Fruit fly (Drosophila melanogaster): Measurements from ENCODE around the gene Ubc4.

The Ubc4 gene

DNA sequence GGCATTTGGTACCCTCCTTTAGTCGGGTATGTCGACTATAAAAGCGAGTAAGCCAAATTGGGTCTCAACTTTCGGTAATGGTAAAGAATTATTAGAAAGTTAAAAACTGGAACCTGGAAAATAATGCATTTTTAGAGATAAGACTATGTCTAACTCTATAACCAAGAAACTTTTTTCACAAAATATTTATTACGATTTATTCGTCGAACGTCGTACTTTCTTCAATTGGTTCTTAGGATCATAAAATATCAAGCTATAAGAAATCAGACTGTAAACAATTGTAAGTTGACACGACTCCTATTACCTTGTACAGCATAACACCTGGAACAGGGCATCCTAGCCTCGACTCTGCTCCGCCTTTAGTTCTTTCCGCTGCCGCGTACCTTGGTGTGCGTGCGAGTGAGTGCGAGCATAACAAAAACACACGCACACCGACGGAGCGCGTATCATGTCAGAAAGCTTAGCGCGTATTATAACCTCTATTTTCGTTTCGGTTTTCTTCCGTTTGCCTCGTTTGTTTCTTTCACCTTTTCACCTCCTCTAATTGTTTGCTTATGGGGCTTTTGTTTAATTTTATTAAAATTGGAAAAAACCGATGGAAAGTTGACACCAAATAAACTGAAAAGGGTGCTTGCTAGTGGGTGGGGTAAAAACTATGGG is 5.1 kb upstream of the Ubc4 start:
- TF ChIP-seq CTCF (optimal IDR thresholded peaks at IDR 0.05) (no peak), CG8478 (optimal IDR thresholded peaks at IDR 0.05) (no peak)

DNA sequence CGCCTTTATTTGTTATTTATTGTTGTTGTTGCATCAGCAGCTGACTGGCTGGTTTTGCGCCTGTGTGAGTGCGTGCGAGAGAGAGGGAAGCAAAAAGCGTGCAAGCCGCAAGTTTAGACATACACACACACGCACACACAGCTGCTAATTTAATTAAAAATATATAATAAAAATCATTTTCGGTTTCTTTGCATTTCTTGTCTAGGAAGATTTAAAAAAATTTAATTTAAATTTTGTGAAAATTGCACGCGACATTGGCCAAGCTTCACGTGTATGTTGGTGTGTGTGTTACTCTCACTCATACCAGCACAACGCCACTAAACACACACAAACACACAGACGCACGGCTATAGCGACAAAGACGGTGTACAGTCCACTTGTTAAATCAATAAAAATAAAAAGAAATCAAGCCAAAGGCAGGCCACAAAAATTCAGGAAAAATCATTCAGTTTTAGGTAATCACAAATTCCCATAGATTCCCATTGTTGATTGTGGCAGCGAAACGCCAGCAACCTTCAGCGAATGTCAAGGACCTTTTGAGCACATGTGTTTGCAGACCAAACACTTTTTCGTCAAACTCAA is 4.5 kb upstream of the Ubc4 start:
- no peak for TF ChIP-seq CG8478 (optimal IDR thresholded peaks at IDR 0.05)
- no peak for TF ChIP-seq CTCF (optimal IDR thresholded peaks at IDR 0.05)

DNA sequence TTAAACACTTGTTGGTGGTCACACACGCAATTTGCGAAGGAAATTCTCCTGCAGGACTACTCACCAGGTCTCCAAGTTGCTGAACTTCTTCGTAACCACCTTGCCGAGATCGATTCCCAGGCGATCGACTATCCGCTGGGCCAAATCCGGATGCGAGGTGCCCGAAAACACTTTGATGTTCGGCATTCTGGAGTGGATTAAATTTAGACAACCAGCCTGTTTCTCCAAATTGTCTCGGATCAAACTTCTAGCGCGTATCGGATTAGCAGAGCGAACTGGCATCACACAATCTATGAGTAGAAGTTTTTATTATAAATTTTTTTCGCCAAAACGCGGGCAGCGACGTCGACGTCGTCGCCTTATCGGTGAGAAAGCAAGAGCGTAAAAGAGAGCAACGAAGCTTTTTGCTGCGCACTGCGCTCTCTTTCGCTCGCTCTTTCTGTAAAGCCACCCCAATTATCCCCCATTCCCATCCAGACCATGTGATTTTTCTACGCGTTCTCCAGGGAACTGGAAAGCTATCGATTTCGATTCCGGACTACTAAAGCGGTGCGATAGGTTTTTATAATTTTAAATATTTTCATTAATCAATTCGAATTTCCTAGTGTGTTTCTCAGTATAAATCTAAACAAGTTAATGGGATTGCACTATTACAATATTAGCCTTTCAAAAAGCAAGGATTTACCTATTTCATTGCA is 3.8 kb upstream of the Ubc4 start:
- TF ChIP-seq CG8478 (optimal IDR thresholded peaks at IDR 0.05) (no peak), CTCF (optimal IDR thresholded peaks at IDR 0.05) (no peak)

DNA sequence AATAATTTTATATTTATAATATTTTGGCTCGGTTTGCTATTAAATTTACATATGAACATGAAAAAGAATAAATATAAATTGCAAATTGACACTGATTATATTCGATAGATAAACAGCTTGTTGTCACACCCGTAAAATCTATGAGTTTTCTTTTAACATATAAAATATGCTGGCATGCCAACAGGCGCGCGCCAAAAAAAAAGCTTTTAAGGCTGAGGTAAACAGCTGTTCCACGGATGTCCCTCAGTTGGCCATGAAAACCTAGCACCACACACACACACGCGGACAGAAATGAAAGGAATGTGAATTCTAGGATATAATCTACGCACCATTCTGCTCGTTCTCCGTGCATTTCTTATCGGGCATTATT is 3.3 kb upstream of the Ubc4 start:
- TF ChIP-seq CTCF (optimal IDR thresholded peaks at IDR 0.05) (no peak), CG8478 (optimal IDR thresholded peaks at IDR 0.05) (no peak)

DNA sequence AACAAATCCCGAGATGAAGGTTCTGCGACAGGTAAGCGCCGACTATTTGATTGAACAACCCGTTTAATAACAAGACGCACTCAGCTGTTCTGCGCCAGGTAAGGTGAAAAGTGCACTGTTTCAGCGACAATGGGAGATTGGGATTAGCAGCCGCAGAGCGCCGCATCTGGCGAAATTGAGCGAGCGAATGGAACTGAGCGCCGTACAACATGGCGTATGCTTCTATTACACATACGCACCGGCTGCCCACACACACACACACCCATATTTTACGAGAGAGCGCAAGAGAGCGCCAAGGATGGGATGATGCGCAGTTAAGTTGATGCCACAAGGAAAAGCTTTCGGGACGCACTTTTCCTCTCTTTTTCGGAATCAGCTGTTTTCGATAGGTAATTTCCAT is 2.9 kb upstream of the Ubc4 start:
- TF ChIP-seq CTCF (optimal IDR thresholded peaks at IDR 0.05) (no peak), CG8478 (optimal IDR thresholded peaks at IDR 0.05) (no peak)

DNA sequence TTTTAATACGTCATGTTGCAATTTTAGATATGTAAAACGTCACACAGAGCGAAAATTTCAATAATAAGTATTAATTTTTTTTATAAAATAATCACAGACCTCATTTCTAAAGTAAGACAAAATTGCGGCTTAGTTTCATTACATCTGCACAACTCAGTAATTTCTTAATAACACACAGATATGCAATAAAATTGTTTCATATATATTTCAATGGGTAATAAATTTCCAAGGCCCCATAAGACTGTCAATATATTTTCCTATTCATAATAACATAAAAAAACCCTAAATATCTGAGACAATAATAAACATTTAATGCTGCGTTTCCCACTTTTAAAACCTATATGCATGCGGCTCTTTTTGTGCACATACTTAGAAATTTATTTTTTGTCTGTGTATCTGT is 2.5 kb upstream of the Ubc4 start:
- no peak for TF ChIP-seq CG8478 (optimal IDR thresholded peaks at IDR 0.05)
- TF ChIP-seq CTCF (optimal IDR thresholded peaks at IDR 0.05): no peak

DNA sequence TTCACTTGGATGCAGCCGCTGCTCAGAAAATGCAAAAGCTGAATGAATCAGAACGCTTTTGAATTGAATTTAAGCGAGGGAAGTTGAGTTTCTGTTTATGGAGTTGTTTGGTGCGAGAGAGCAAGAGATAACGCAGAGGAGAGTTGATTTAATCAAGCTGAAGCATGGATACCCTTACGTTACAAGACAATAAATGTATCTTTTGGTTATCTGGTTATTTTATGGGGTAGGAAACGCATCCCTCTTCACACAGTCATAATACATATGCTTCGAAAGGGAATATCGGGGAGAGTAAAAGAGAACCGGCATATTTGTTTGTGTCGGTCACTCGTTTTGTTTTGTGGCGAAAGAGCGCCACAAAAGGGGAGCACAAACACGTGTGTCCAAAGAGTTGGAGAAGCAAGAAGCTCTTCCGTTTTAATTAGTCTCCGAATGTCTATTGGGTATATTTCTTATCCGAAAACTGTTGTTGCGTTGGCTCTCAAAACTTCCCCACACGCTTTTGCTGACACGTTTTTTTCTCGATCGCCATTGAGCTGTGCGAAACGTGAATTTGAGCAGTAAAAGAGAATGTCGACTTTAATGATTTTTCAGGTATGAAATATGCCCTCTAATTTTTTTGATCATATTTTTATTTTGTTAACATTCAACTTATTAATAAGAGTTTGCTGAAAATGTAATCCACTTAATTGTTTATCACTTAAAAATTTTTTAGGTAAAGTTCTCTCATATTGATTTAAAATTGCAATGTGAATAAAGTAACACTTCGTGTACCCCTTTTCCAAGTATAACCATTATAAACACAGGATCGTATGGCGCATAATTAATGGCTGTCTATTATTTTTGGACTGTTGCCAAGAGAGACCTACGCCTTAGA is 1.2 kb upstream of the Ubc4 start, which contains the start of gene Prps:
Gene Prps, minus strand, starts transcription at position 51 of the 877 bp plus-strand sequence.
- TF ChIP-seq CG8478 (optimal IDR thresholded peaks at IDR 0.05): no peak
- TF ChIP-seq CTCF (optimal IDR thresholded peaks at IDR 0.05): no peak

DNA sequence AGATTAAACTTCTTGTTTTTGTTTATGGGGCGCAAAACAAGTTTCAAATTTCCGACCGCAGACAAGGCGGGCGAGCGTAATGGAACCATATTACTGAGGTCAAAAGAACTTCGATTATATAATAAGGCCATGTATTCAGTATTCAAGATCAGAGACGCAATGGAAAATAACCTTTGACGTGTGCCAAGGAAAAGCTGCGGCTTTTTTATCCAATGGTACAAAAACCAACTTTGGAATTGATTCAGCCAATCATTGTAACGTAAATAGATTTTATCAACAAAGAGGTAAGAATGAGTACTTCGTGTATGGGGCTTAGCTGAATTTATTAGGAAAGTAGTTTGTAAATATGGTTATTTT is 631 bp upstream of the Ubc4 start:
- TF ChIP-seq CTCF (optimal IDR thresholded peaks at IDR 0.05): no peak
- TF ChIP-seq CG8478 (optimal IDR thresholded peaks at IDR 0.05): no peak

DNA sequence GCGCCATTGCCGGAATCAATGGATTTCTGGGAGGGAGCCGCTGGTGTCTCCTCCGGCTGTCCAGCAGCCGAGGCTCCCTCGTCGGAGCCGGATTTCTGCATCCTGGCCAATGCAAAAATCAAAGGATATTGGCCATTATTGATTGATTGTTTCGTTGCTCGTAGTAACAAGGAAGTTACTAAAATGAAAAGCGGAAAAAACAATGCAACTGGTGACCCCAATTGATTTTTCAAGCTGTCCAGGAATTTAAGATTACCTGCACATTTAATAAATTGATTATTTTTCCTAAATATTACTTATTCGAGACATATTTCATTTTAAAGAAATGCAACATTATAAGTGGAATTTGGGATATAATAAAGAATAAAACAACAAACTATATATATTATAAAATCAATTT is 5.4 kb downstream of the Ubc4 start, which contains the start of gene CG6761:
Gene CG6761, minus strand, starts transcription at position 101 of the 400 bp plus-strand sequence.
- TF ChIP-seq CTCF (optimal IDR thresholded peaks at IDR 0.05) (no peak), CG8478 (optimal IDR thresholded peaks at IDR 0.05) (no peak)

DNA sequence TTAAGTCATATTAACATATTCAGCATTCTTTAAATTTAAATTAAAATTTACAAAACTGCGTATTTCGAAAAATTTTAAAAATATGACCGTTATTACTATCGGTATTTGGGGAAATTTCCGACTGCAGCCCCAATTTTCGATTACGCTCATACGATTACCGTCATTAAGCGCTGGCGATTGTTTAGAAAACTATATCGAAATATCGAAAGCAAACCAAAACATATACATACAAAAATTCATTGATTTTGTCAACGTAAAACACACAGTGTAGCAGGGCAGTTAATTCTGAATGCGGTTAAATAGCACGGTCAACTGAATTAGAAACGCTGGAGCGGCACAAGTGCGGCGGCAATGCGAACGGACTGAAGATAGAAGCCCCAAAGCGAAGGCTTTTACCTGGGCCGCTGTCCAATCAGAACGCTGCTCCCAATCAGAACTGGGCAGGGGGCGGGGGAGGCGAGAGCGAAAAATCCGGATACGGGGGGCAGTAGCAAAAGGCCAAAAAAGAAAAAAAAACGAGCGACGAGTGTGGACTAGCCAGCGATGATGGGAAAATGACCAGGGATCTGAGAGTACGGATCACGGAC is 6.1 kb downstream of the Ubc4 start, which contains the start of gene CG16711:
Gene CG16711, plus strand, starts transcription at position 170 of the 587 bp plus-strand sequence.
- no peak for TF ChIP-seq CTCF (optimal IDR thresholded peaks at IDR 0.05)
- no peak for TF ChIP-seq CG8478 (optimal IDR thresholded peaks at IDR 0.05)

DNA sequence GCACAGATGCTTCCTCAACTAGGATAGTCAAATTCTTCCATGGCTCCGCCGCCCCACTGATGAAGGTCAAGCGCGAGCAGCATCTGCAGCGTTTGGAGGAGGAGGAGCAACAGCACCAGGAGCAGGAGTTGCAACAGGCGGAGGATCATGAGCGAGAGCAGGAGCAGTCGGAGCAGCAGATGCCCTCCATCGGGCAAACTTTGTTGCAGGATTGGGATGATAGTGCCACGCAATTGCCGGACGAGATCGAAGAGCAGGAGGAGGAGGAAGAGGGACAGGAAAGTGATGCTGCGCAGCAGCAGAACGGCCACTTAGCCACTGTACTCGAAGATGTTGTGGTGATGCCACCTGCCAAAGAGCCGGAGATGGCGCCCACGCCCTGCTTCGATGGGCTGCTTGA is 7.5 kb downstream of the Ubc4 start:
- no peak for TF ChIP-seq CTCF (optimal IDR thresholded peaks at IDR 0.05)

DNA sequence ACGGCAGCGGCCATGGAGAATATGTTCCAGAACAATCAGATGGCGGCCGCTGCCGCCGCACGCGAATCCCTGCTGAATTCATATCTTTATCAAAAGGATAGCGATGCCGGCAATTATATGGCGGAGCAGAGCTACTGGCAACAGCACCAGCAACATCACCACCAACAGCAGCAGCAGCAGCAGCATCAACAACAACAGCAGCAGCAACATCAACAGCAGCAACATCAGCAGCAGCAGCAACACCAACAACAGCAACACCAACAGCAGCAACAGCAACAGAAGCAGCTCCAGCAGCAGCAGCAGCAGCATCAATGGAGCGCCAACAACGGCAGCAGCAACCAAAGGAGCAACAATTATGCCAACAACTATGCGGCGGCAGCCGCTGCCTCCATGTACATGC is 10.7 kb downstream of the Ubc4 start:
- TF ChIP-seq CTCF (optimal IDR thresholded peaks at IDR 0.05) (no peak), CG8478 (optimal IDR thresholded peaks at IDR 0.05) (no peak)

DNA sequence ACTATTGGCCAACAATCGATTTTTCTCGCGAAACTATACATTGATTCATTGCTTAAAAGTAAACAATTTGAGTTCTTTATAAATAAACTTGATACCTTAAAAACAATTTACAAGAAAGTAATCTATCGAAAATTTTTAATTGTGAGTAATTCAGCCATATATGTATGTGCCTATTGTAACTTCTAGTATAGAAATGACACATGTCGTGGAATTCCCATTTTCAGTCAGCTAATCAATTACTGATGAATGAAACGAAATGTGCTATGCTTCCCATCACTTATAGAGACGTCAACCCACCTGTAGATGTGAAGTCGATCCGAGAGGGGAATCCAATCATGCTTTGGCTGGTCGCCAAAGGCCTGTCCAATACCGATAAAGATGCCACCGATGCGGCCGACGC is 13.1 kb downstream of the Ubc4 start:
- no peak for TF ChIP-seq CTCF (optimal IDR thresholded peaks at IDR 0.05)
- TF ChIP-seq CG8478 (optimal IDR thresholded peaks at IDR 0.05): no peak

DNA sequence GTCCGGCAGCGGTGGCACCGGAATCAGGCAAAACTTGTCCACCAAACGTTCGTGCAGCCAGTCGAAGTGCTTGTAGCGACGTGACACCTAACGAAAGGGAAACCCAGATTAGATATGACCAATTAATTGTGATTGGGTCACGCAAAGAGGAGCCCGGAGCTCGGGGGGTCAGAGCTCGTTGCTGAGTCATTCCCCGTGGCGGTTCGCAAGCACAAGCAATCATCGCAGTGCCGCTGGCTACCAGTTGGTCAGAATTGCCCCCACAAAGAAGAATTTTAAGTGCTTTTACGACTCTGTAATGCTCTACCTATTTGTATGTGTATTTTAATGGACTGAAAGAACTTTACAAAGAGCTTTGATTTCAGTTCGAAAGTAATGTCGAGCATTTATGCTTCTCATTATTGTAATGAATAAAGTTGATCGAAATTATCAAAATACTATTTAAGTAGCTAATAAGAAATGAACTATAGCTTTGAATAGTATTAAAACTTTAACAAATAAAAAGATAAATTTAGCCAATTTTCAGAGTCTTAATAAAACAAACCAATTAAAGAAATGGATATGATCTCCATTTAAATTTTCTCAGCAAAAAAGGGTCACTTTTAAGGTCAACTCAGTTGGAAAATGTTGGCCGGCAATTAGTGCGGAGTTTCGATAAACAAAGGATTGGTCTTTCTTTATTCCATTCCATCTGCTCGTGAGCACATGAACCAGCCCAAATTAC is 14.1 kb downstream of the Ubc4 start:
- TF ChIP-seq CG8478 (optimal IDR thresholded peaks at IDR 0.05): no peak
- no peak for TF ChIP-seq CTCF (optimal IDR thresholded peaks at IDR 0.05)

Measured in S2 (cell line).